Worm (Caenorhabditis elegans): ENCODE data around the gene E03H12.4.

E03H12.4 gene

DNA sequence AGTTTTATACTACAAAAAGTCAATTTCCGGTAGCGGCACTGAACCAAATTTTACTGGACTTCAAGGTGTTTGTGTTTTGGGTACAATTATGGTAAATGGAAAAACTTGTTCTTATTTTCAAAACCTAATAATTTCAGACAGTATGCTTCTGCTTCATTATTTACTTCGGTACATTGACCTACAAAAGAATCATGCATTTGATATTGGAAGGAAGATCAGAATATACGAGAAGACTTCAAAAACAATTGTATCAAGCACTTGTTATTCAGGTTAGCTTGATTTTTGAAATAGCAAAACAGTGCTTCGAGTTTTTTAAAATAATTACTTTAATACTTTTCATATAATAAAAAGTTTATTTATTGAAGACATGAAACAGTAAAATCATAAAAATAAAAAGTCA lies 10.7 kb downstream of the E03H12.4 start:
- TF ChIP-seq tbp1 (GFP tag; optimal IDR thresholded peaks at IDR 0.05) (no peak), F52B5.7 (tag; optimal IDR thresholded peaks at IDR 0.05) (no peak), nhr-27 (tag; optimal IDR thresholded peaks at IDR 0.05) (no peak)

- TF ChIP-seq F57C9.4 (tag; optimal IDR thresholded peaks at IDR 0.05): no peak
- TF ChIP-seq zim-3 (tag; optimal IDR thresholded peaks at IDR 0.05): no peak
- no peak for TF ChIP-seq lir-1 (GFP tag; conservative IDR thresholded peaks at IDR 0.05)
- TF ChIP-seq attf-3 (GFP tag; conservative IDR thresholded peaks at IDR 0.05): no peak
- no peak for TF ChIP-seq pha-4 (tag; optimal IDR thresholded peaks at IDR 0.05)
- no peak for TF ChIP-seq rpc-1 (optimal IDR thresholded peaks at IDR 0.05)
- no peak for TF ChIP-seq rpc-1 (tag; optimal IDR thresholded peaks at IDR 0.05)
- no peak for TF ChIP-seq Y56A3A.18 (GFP tag; IDR thresholded peaks at IDR 0.05)
- TF ChIP-seq rec-8 (tag; optimal IDR thresholded peaks at IDR 0.05): no peak
- TF ChIP-seq snpc-4 (GFP tag; optimal IDR thresholded peaks at IDR 0.05): no peak
- TF ChIP-seq snpc-4 (tag; optimal IDR thresholded peaks at IDR 0.05): no peak
- no peak for TF ChIP-seq dox-1 (GFP tag; IDR thresholded peaks at IDR 0.05)
- TF ChIP-seq K11D2.4 (GFP tag; IDR thresholded peaks at IDR 0.05): no peak
- TF ChIP-seq ceh-79 (tag; optimal IDR thresholded peaks at IDR 0.05): no peak
- TF ChIP-seq ccch-3 (GFP tag; optimal IDR thresholded peaks at IDR 0.05): no peak
- no peak for TF ChIP-seq ceh-27 (GFP tag; optimal IDR thresholded peaks at IDR 0.05)
- no peak for TF ChIP-seq egl-44 (GFP tag; IDR thresholded peaks at IDR 0.05)
- TF ChIP-seq C06A6.2 (GFP tag; conservative IDR thresholded peaks at IDR 0.05): no peak
- TF ChIP-seq attf-6 (GFP tag; IDR thresholded peaks at IDR 0.05): no peak
- TF ChIP-seq hmg-20 (GFP tag; IDR thresholded peaks at IDR 0.05): no peak
- TF ChIP-seq let-526 (GFP tag; IDR thresholded peaks at IDR 0.05): no peak
- no peak for TF ChIP-seq Y53G8AR.9 (GFP tag; conservative IDR thresholded peaks at IDR 0.05)
Observed at ce11 chrIV:4995842-4996241, 13.4 kb downstream of the E03H12.4 start, which contains the start of gene ssq-2. Gene ssq-2 (plus strand): TSS chrIV:4996142.

ce11 chrIV:4996956-4997355 lies 14.6 kb downstream of the E03H12.4 start:
- TF ChIP-seq hmg-1.2 (GFP tag; IDR thresholded peaks at IDR 0.05): no peak
- no peak for TF ChIP-seq aptf-2 (GFP tag; conservative IDR thresholded peaks at IDR 0.05)
- no peak for TF ChIP-seq F49E8.2 (tag; optimal IDR thresholded peaks at IDR 0.05; ENCODE audit: insufficient read depth)
- TF ChIP-seq hsf-1 (GFP tag; IDR thresholded peaks at IDR 0.05): no peak
- no peak for TF ChIP-seq atf-7 (tag; optimal IDR thresholded peaks at IDR 0.05)
- peak; percentile 86 for TF ChIP-seq egrh-3 (GFP tag; IDR thresholded peaks at IDR 0.05)
- peak; percentile 70 for TF ChIP-seq zfh-2 (GFP tag; conservative IDR thresholded peaks at IDR 0.05)
- TF ChIP-seq T07F8.4 (tag; optimal IDR thresholded peaks at IDR 0.05): no peak
- TF ChIP-seq tbp1 (GFP tag; optimal IDR thresholded peaks at IDR 0.05): no peak
- no peak for TF ChIP-seq lin-35 (GFP tag; optimal IDR thresholded peaks at IDR 0.05)
- TF ChIP-seq ccch-3 (GFP tag; optimal IDR thresholded peaks at IDR 0.05): no peak
- no peak for TF ChIP-seq F22D6.2 (tag; optimal IDR thresholded peaks at IDR 0.05)
- no peak for TF ChIP-seq egl-18 (GFP tag; IDR thresholded peaks at IDR 0.05)
- TF ChIP-seq nfya-2 (GFP tag; IDR thresholded peaks at IDR 0.05): no peak
- TF ChIP-seq C17E4.6 (GFP tag; IDR thresholded peaks at IDR 0.05): no peak
- no peak for TF ChIP-seq ekl-4 (GFP tag; IDR thresholded peaks at IDR 0.05)
- no peak for TF ChIP-seq Y53F4B.3 (GFP tag; IDR thresholded peaks at IDR 0.05)

Data from whole organism, young adult.